Worm (Caenorhabditis elegans): ENCODE results near the gene W03F9.1.

The W03F9.1 gene

ce11 chrV:126610-127009 lies at the start of gene W03F9.1:
TSS of gene W03F9.1 (minus strand) at chrV:126718.
- TF ChIP-seq med-1 (GFP tag; optimal IDR thresholded peaks at IDR 0.05; ENCODE audit: insufficient read depth) (no peak), cog-1 (tag; optimal IDR thresholded peaks at IDR 0.05) (peak; percentile 1)

ce11 chrV:174520-174919 lies 48.0 kb upstream of the W03F9.1 start:
- TF ChIP-seq cog-1 (tag; optimal IDR thresholded peaks at IDR 0.05) = no peak

ce11 chrV:173437-173836 lies 46.9 kb upstream of the W03F9.1 start:
- TF ChIP-seq ztf-23 (GFP tag; IDR thresholded peaks at IDR 0.05) (no peak), klf-2 (GFP tag; conservative IDR thresholded peaks at IDR 0.05) (0 out of 2 replicates have a peak, but pooled peaks have one; percentile 31)

ce11 chrV:172110-172509 lies 45.6 kb upstream of the W03F9.1 start, which contains the start of gene cfap-36:
TSS of gene cfap-36 (minus strand) at chrV:172210.
- TF ChIP-seq klf-2 (GFP tag; conservative IDR thresholded peaks at IDR 0.05) (no peak), ztf-23 (GFP tag; IDR thresholded peaks at IDR 0.05) (no peak), ref-1 (GFP tag; conservative IDR thresholded peaks at IDR 0.05) (no peak), med-1 (GFP tag; optimal IDR thresholded peaks at IDR 0.05; ENCODE audit: insufficient read depth) (no peak), ztf-29 (GFP tag; IDR thresholded peaks at IDR 0.05) (no peak), flt-1 (GFP tag; IDR thresholded peaks at IDR 0.05) (no peak), cog-1 (tag; optimal IDR thresholded peaks at IDR 0.05) (no peak), tab-1 (GFP tag; IDR thresholded peaks at IDR 0.05) (no peak), T22C8.4 (GFP tag; IDR thresholded peaks at IDR 0.05) (no peak)

- TF ChIP-seq ztf-29 (GFP tag; IDR thresholded peaks at IDR 0.05) (no peak), cog-1 (tag; optimal IDR thresholded peaks at IDR 0.05) (no peak), ref-1 (GFP tag; conservative IDR thresholded peaks at IDR 0.05) (no peak), flt-1 (GFP tag; IDR thresholded peaks at IDR 0.05) (no peak), tab-1 (GFP tag; IDR thresholded peaks at IDR 0.05) (no peak), med-1 (GFP tag; optimal IDR thresholded peaks at IDR 0.05; ENCODE audit: insufficient read depth) (no peak), T22C8.4 (GFP tag; IDR thresholded peaks at IDR 0.05) (no peak), klf-2 (GFP tag; conservative IDR thresholded peaks at IDR 0.05) (no peak), ztf-23 (GFP tag; IDR thresholded peaks at IDR 0.05) (no peak)
Observed at ce11 chrV:166687-167086, 40.2 kb upstream of the W03F9.1 start, which contains the start of gene Y108G3AL.2. TSS of gene Y108G3AL.2 (plus strand) at chrV:166987.

- TF ChIP-seq ztf-29 (GFP tag; IDR thresholded peaks at IDR 0.05) (peak; percentile 49; the same call in 1 of the 2 replicates), ztf-23 (GFP tag; IDR thresholded peaks at IDR 0.05) (peak; percentile 52; the same call in 1 of the 2 replicates), T22C8.4 (GFP tag; IDR thresholded peaks at IDR 0.05) (no peak), flt-1 (GFP tag; IDR thresholded peaks at IDR 0.05) (peak; percentile 63; the same call in 1 of the 2 replicates)
Observed at ce11 chrV:156044-156869, 29.7 kb upstream of the W03F9.1 start, which contains the start of gene ttb-1. TSS of gene ttb-1 (plus strand) at chrV:156819.

ce11 chrV:155215-155614 lies 28.7 kb upstream of the W03F9.1 start:
- TF ChIP-seq ztf-23 (GFP tag; IDR thresholded peaks at IDR 0.05) (peak; percentile 51; the same call in 1 of the 2 replicates), klf-2 (GFP tag; conservative IDR thresholded peaks at IDR 0.05) (0 out of 2 replicates have a peak, but pooled peaks have one; percentile 9), med-1 (GFP tag; optimal IDR thresholded peaks at IDR 0.05; ENCODE audit: insufficient read depth) (no peak), flt-1 (GFP tag; IDR thresholded peaks at IDR 0.05) (0 out of 2 replicates have a peak, but pooled peaks have one; percentile 55), ztf-29 (GFP tag; IDR thresholded peaks at IDR 0.05) (no peak)

ce11 chrV:153867-154266 lies 27.3 kb upstream of the W03F9.1 start:
- TF ChIP-seq klf-2 (GFP tag; conservative IDR thresholded peaks at IDR 0.05) (no peak), tab-1 (GFP tag; IDR thresholded peaks at IDR 0.05) (0 out of 2 replicates have a peak, but pooled peaks have one; percentile 65), med-1 (GFP tag; optimal IDR thresholded peaks at IDR 0.05; ENCODE audit: insufficient read depth) (no peak), ztf-23 (GFP tag; IDR thresholded peaks at IDR 0.05) (0 out of 2 replicates have a peak, but pooled peaks have one; percentile 7), flt-1 (GFP tag; IDR thresholded peaks at IDR 0.05) (0 out of 2 replicates have a peak, but pooled peaks have one; percentile 25), ref-1 (GFP tag; conservative IDR thresholded peaks at IDR 0.05) (no peak), ztf-29 (GFP tag; IDR thresholded peaks at IDR 0.05) (no peak), cog-1 (tag; optimal IDR thresholded peaks at IDR 0.05) (no peak), T22C8.4 (GFP tag; IDR thresholded peaks at IDR 0.05) (0 out of 2 replicates have a peak, but pooled peaks have one; percentile 7)

- TF ChIP-seq ref-1 (GFP tag; conservative IDR thresholded peaks at IDR 0.05) = no peak
- no peak for TF ChIP-seq T22C8.4 (GFP tag; IDR thresholded peaks at IDR 0.05)
- TF ChIP-seq klf-2 (GFP tag; conservative IDR thresholded peaks at IDR 0.05) = no peak
- no peak for TF ChIP-seq med-1 (GFP tag; optimal IDR thresholded peaks at IDR 0.05; ENCODE audit: insufficient read depth)
- TF ChIP-seq ztf-29 (GFP tag; IDR thresholded peaks at IDR 0.05) = no peak
- 0 out of 2 replicates have a peak, but pooled peaks have one; percentile 41 for TF ChIP-seq flt-1 (GFP tag; IDR thresholded peaks at IDR 0.05)
- TF ChIP-seq tab-1 (GFP tag; IDR thresholded peaks at IDR 0.05) = no peak
- TF ChIP-seq ztf-23 (GFP tag; IDR thresholded peaks at IDR 0.05) = no peak
- TF ChIP-seq cog-1 (tag; optimal IDR thresholded peaks at IDR 0.05) = no peak
Observed at ce11 chrV:152156-152555, 25.6 kb upstream of the W03F9.1 start.

- TF ChIP-seq med-1 (GFP tag; optimal IDR thresholded peaks at IDR 0.05; ENCODE audit: insufficient read depth) (no peak), cog-1 (tag; optimal IDR thresholded peaks at IDR 0.05) (no peak), ztf-23 (GFP tag; IDR thresholded peaks at IDR 0.05) (no peak), ztf-29 (GFP tag; IDR thresholded peaks at IDR 0.05) (no peak), klf-2 (GFP tag; conservative IDR thresholded peaks at IDR 0.05) (no peak), ref-1 (GFP tag; conservative IDR thresholded peaks at IDR 0.05) (no peak), flt-1 (GFP tag; IDR thresholded peaks at IDR 0.05) (no peak), tab-1 (GFP tag; IDR thresholded peaks at IDR 0.05) (no peak), T22C8.4 (GFP tag; IDR thresholded peaks at IDR 0.05) (no peak)
Observed at ce11 chrV:151310-151709, 24.8 kb upstream of the W03F9.1 start, which contains the start of gene W03F9.4. TSS of gene W03F9.4 (minus strand) at chrV:151388.

All from whole organism, midembryonic.